Fruit fly (Drosophila melanogaster) whole organism, embryonic: ENCODE data around the gene CG13893.
A peak's percentile ranks its signal among the peaks of the same experiment; 100 is the strongest.

Experiments
- Aef1 ChIP-seq: fragments of 200-800 bp; sonication (Bioruptor generic); IDR thresholded peaks from 3 replicates; pipeline ENCODE4 v1.3.6; 2022; ENCODE audit warnings: missing biosample characterization, missing genetic modification characterization
- CG10321 ChIP-seq: fragments of 200-800 bp; sonication (Bioruptor generic); IDR thresholded peaks from 2 replicates; pipeline ENCODE4 v1.3.6; 2022; ENCODE audit warnings: missing biosample characterization, missing genetic modification characterization
- CG14441 ChIP-seq: fragments of 200-800 bp; sonication (Bioruptor generic); IDR thresholded peaks from 2 replicates; pipeline ENCODE4 v1.3.6; 2022; ENCODE audit warnings: missing biosample characterization, missing genetic modification characterization
- CG1529 ChIP-seq: fragments of 200-800 bp; sonication (Bioruptor generic); optimal IDR thresholded peaks from 3 replicates; lab custom pipeline; 2018; ENCODE audit warnings: missing biosample characterization, missing genetic modification characterization
- CG16815 ChIP-seq: fragments of 200-800 bp; sonication (Bioruptor generic); optimal IDR thresholded peaks from 3 replicates; lab custom pipeline; 2017; ENCODE audit warnings: missing biosample characterization, mild to moderate bottlenecking, missing genetic modification characterization
- CG17568 ChIP-seq: fragments of 200-800 bp; sonication (Bioruptor generic); optimal IDR thresholded peaks from 2 replicates; lab custom pipeline; 2018; ENCODE audit warnings: missing biosample characterization, mild to moderate bottlenecking, missing genetic modification characterization, moderate library complexity
- CG18476 ChIP-seq: fragments of 200-800 bp; sonication (Bioruptor generic); optimal IDR thresholded peaks from 2 replicates; lab custom pipeline; 2016; ENCODE audit warnings: missing biosample characterization, mild to moderate bottlenecking, missing genetic modification characterization
- CG30431 ChIP-seq: fragments of 200-800 bp; sonication (Bioruptor generic); optimal IDR thresholded peaks from 2 replicates; lab custom pipeline; 2017; ENCODE audit warnings: missing biosample characterization, missing genetic modification characterization
- CG32532 ChIP-seq: fragments of 200-800 bp; sonication (Bioruptor generic); IDR thresholded peaks from 2 replicates; pipeline ENCODE4 v1.3.6; 2022; ENCODE audit warnings: missing biosample characterization, missing genetic modification characterization
- CG6272 ChIP-seq: fragments of 200-800 bp; sonication (Bioruptor generic); IDR thresholded peaks from 2 replicates; pipeline ENCODE4 v1.3.6; 2022; ENCODE audit warnings: missing biosample characterization, missing genetic modification characterization
- CG6765 ChIP-seq: fragments of 200-800 bp; sonication (Bioruptor generic); optimal IDR thresholded peaks from 3 replicates; lab custom pipeline; 2017; ENCODE audit warnings: missing biosample characterization, mild to moderate bottlenecking, missing genetic modification characterization
- CG7357 ChIP-seq: fragments of 200-800 bp; sonication (Bioruptor generic); IDR thresholded peaks from 3 replicates; pipeline ENCODE4 v1.3.6; 2022; ENCODE audit warnings: missing biosample characterization, missing genetic modification characterization
- CG8290 ChIP-seq, 3 experiments: fragments of 200-800 bp; sonication (Bioruptor generic); optimal IDR thresholded peaks; 2 replicates each; lab custom pipeline; 2016 to 2019; ENCODE audit warnings: missing biosample characterization in 3 of 3, missing genetic modification characterization in 3 of 3, mild to moderate bottlenecking in 2 of 3, moderate library complexity in 1 of 3
- CG9797 ChIP-seq: fragments of 200-800 bp; sonication (Bioruptor generic); optimal IDR thresholded peaks from 3 replicates; lab custom pipeline; 2018; ENCODE audit warnings: missing biosample characterization, mild to moderate bottlenecking, missing genetic modification characterization
- CG9817 ChIP-seq: fragments of 200-800 bp; sonication (Bioruptor generic); optimal IDR thresholded peaks from 2 replicates; lab custom pipeline; 2018; ENCODE audit warnings: missing biosample characterization, mild to moderate bottlenecking, missing genetic modification characterization, moderate library complexity
- CoRest ChIP-seq: fragments of 200-800 bp; sonication (Bioruptor generic); optimal IDR thresholded peaks from 3 replicates; lab custom pipeline; 2018; ENCODE audit warnings: missing biosample characterization, mild to moderate bottlenecking, missing genetic modification characterization, moderate library complexity
- Deaf1 ChIP-seq: fragments of 200-800 bp; optimal IDR thresholded peaks from 3 replicates; lab custom pipeline; 2019; ENCODE audit warnings: missing biosample characterization, mild to moderate bottlenecking, missing genetic modification characterization, moderate library complexity
- HLHmδ ChIP-seq: fragments of 200-800 bp; sonication (Bioruptor generic); optimal IDR thresholded peaks from 2 replicates; lab custom pipeline; 2018; ENCODE audit warnings: missing biosample characterization, mild to moderate bottlenecking, missing genetic modification characterization, moderate library complexity
- HmgD ChIP-seq: fragments of 200-800 bp; sonication (Bioruptor generic); optimal IDR thresholded peaks from 3 replicates; lab custom pipeline; 2016; ENCODE audit warnings: missing biosample characterization, missing genetic modification characterization
- Hr51 ChIP-seq, 2 experiments: fragments of 200-800 bp; sonication (Bioruptor generic); optimal IDR thresholded peaks; 2 replicates in 1 of 2; 3 replicates in 1 of 2; lab custom pipeline; 2016 to 2018; ENCODE audit warnings: missing biosample characterization in 2 of 2, missing genetic modification characterization in 2 of 2, mild to moderate bottlenecking in 1 of 2, moderate library complexity in 1 of 2
- Myb ChIP-seq: fragments of 200-800 bp; sonication (Bioruptor generic); optimal IDR thresholded peaks from 2 replicates; lab custom pipeline; 2016; ENCODE audit warnings: missing biosample characterization, missing genetic modification characterization
- NFAT ChIP-seq: fragments of 200-800 bp; sonication (Bioruptor generic); IDR thresholded peaks from 2 replicates; pipeline ENCODE4 v1.3.6; 2022; ENCODE audit warnings: missing biosample characterization, missing genetic modification characterization
- Oaz ChIP-seq: fragments of 200-800 bp; sonication (Bioruptor generic); IDR thresholded peaks from 2 replicates; pipeline ENCODE4 v1.3.6; 2022; ENCODE audit warnings: missing biosample characterization, missing genetic modification characterization
- Ravus ChIP-seq: fragments of 200-800 bp; sonication (Bioruptor generic); IDR thresholded peaks from 2 replicates; pipeline ENCODE4 v1.3.6; 2022; ENCODE audit warnings: missing biosample characterization, missing genetic modification characterization
- Sry-δ ChIP-seq: fragments of 200-800 bp; sonication (Bioruptor generic); optimal IDR thresholded peaks from 2 replicates; lab custom pipeline; 2016; ENCODE audit warnings: missing biosample characterization, missing genetic modification characterization
- Trl ChIP-seq, 3 experiments: fragments of >200 bp in 2 of 3; fragments of 200-800 bp in 1 of 3; sonication (Bioruptor generic) in 1 of 3; optimal IDR thresholded peaks; 2 replicates in 1 of 3; 3 replicates in 2 of 3; lab custom pipeline; 2016 to 2017; ENCODE audit warnings: missing biosample characterization in 1 of 3, missing genetic modification characterization in 1 of 3
- Vsx1 ChIP-seq: fragments of 200-800 bp; sonication (Bioruptor generic); optimal IDR thresholded peaks from 2 replicates; lab custom pipeline; 2017; ENCODE audit warnings: missing biosample characterization, mild to moderate bottlenecking, missing genetic modification characterization, missing genetic modification reagents
- abd-A ChIP-seq: fragments of 200-800 bp; sonication (Bioruptor generic); optimal IDR thresholded peaks from 3 replicates; lab custom pipeline; 2019; ENCODE audit warnings: missing biosample characterization, mild to moderate bottlenecking, missing genetic modification characterization, moderate library complexity
- bowl ChIP-seq: fragments of 200-800 bp; sonication (Bioruptor generic); IDR thresholded peaks from 2 replicates; pipeline ENCODE4 v1.3.6; 2022; ENCODE audit warnings: missing biosample characterization, missing genetic modification characterization
- caup ChIP-seq: fragments of 200-800 bp; sonication (Bioruptor generic); optimal IDR thresholded peaks from 3 replicates; lab custom pipeline; 2017; ENCODE audit warnings: missing biosample characterization, mild to moderate bottlenecking, missing genetic modification characterization, moderate library complexity; ENCODE audit not compliant: severe bottlenecking
- da ChIP-seq: fragments of 200-800 bp; sonication (Bioruptor generic); optimal IDR thresholded peaks from 2 replicates; lab custom pipeline; 2016; ENCODE audit warnings: missing biosample characterization, missing genetic modification characterization
- danr ChIP-seq: fragments of 200-800 bp; sonication (Bioruptor generic); IDR thresholded peaks from 2 replicates; pipeline ENCODE4 v1.3.6; 2022; ENCODE audit warnings: missing biosample characterization, missing genetic modification characterization
- eyg ChIP-seq: fragments of 200-800 bp; sonication (Bioruptor generic); optimal IDR thresholded peaks from 3 replicates; lab custom pipeline; 2016; ENCODE audit warnings: missing biosample characterization, missing genetic modification characterization
- gce ChIP-seq: fragments of 200-800 bp; sonication (Bioruptor generic); IDR thresholded peaks from 3 replicates; pipeline ENCODE4 v1.3.6; 2022; ENCODE audit warnings: missing biosample characterization, missing genetic modification characterization
- gsb ChIP-seq: fragments of 200-800 bp; sonication (Bioruptor generic); IDR thresholded peaks from 2 replicates; pipeline ENCODE4 v1.3.6; 2022; ENCODE audit warnings: missing biosample characterization, missing genetic modification characterization
- hkb ChIP-seq, 2 experiments: fragments of 200-800 bp in 1 of 2; fragments of >200 bp in 1 of 2; sonication (Bioruptor generic) in 1 of 2; IDR thresholded peaks in 1 of 2; optimal IDR thresholded peaks in 1 of 2; 2 replicates each; pipeline versions ENCODE4 v1.3.6 to Lab custom; 2017 to 2022; ENCODE audit warnings: missing biosample characterization in 1 of 2, missing genetic modification characterization in 1 of 2
- lab ChIP-seq: fragments of 200-800 bp; sonication (Bioruptor generic); optimal IDR thresholded peaks from 3 replicates; lab custom pipeline; 2017; ENCODE audit warnings: missing biosample characterization, missing genetic modification characterization, mild to moderate bottlenecking, moderate library complexity, missing genetic modification reagents
- lilli ChIP-seq: fragments of 200-800 bp; sonication (Bioruptor generic); optimal IDR thresholded peaks from 3 replicates; lab custom pipeline; 2016; ENCODE audit warnings: missing biosample characterization, missing genetic modification characterization
- pan ChIP-seq, 4 experiments: fragments of >200 bp in 3 of 4; fragments of 200-800 bp in 1 of 4; sonication (Bioruptor generic) in 1 of 4; optimal IDR thresholded peaks in 3 of 4; IDR thresholded peaks in 1 of 4; 2 replicates each; pipeline versions ENCODE4 v1.3.6 to Lab custom; 2017 to 2022; ENCODE audit warnings: missing biosample characterization in 2 of 4, missing genetic modification characterization in 2 of 4, mixed read lengths in 1 of 4
- peb ChIP-seq: fragments of 200-800 bp; sonication (Bioruptor generic); IDR thresholded peaks from 2 replicates; pipeline ENCODE4 v1.3.6; 2022; ENCODE audit warnings: missing biosample characterization, missing genetic modification characterization
- rib ChIP-seq: fragments of 200-800 bp; sonication (Bioruptor generic); IDR thresholded peaks from 2 replicates; pipeline ENCODE4 v1.3.6; 2022; ENCODE audit warnings: missing biosample characterization, missing genetic modification characterization
- salm ChIP-seq: fragments of 200-800 bp; sonication (Bioruptor generic); optimal IDR thresholded peaks from 2 replicates; lab custom pipeline; 2018; ENCODE audit warnings: missing biosample characterization, mild to moderate bottlenecking, missing genetic modification characterization
- ssp ChIP-seq: fragments of 200-800 bp; sonication (Bioruptor generic); IDR thresholded peaks from 2 replicates; pipeline ENCODE4 v1.3.6; 2022; ENCODE audit warnings: missing biosample characterization, missing genetic modification characterization
- trh ChIP-seq: fragments of 200-800 bp; sonication (Bioruptor generic); optimal IDR thresholded peaks from 2 replicates; lab custom pipeline; 2016; ENCODE audit warnings: missing biosample characterization, missing genetic modification characterization
- wor ChIP-seq: fragments of 200-800 bp; sonication (Bioruptor generic); IDR thresholded peaks from 2 replicates; pipeline ENCODE4 v1.3.6; 2022; ENCODE audit warnings: missing biosample characterization, missing genetic modification characterization

Gene CG13893

DNA sequence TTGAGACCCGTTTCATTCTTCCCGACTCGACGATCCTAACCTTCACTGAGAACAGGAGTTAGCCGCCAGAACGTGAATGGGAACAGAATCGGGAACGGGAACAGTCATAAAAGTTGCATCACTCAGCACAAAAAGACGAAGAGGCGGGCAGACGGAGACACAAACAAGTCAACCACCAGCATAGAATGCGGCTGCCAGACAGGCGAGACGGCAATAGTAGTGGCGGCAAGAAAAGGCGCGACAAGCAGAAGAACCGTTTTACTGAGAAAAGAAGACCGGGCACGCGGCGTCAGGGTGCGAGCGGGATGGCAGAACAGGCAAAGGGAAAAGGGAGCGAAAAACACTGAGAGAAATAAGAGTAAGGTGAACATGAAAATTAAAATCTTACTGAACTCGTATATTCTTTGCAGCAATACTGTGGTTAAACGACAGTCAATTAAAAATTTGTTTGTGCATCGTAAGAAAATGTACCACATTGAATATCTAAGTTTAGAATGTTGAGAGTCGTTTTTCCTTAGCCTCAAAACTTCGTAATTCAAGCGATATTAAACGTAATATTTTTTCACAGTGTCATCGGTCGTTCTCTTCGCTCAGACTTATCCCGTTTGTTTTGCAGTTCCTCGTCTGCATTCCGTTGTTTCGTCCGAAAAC is 36.6 kb upstream of the CG13893 start (continued):
- peak; percentile 62 for TF ChIP-seq rib (GFP tag; lab: Robert Waterston, UW)
- TF ChIP-seq CG6272 (GFP tag; lab: Robert Waterston, UW): peak; percentile 32; the same call in 1 of the 2 replicates
- TF ChIP-seq CoRest (tag; lab: Kevin White, UChicago): peak; percentile 88
- TF ChIP-seq NFAT: 0 out of 2 replicates have a peak, but pooled peaks have one; percentile 15
- TF ChIP-seq salm (tag; lab: Kevin White, UChicago): peak; percentile 70
- peak; percentile 47; the same call in 1 of the 2 replicates for TF ChIP-seq bowl
- peak; percentile 57 for TF ChIP-seq HmgD (GFP tag; lab: Kevin White, UChicago)
- peak; percentile 67; the same call in 2 of the 3 replicates for TF ChIP-seq gce (GFP tag; lab: Robert Waterston, UW)
- no peak for TF ChIP-seq abd-A (tag; lab: Kevin White, UChicago)
- TF ChIP-seq Oaz (GFP tag; lab: Robert Waterston, UW): no peak
- TF ChIP-seq CG30431 (GFP tag; lab: Kevin White, UChicago): peak; percentile 89
- no peak for TF ChIP-seq HLHmδ (GFP tag; lab: Kevin White, UChicago)

DNA sequence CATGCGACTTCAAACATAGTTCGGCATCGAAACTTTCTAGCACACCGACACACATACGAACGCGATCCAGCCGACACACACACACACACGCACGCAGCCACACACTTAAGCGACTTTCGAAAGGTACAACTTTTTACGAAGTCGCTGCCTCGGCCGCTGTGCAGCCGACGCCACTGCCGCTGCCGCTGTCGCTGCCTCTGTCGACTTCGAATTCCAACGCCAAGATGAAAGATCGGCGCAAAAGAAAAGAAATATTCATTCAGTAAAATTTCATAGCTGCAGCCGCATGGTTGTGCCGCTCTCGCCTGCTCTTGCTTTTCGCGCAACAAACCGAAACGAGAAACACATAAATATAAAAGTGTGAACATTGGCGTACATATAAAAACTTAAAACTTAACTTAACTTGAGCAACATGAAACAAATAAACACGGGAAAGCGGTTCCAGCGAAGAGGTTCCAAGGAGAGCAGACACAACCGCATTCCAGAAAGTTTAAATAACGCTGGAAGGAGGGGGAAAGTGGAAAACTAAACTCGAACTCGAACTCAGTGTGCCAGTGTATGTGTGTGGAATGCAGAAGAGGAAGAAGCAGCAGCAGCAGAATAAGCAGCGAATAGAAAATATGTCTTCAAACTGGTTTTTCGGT is 35.8 kb upstream of the CG13893 start:
- TF ChIP-seq lilli (GFP tag; lab: Kevin White, UChicago) (peak; percentile 49), da (GFP tag; lab: Kevin White, UChicago) (no peak), CG17568 (peak; percentile 30), Aef1 (no peak), danr (GFP tag; lab: Robert Waterston, UW) (no peak), Deaf1 (peak; percentile 62), CG30431 (GFP tag; lab: Kevin White, UChicago) (no peak), CG7357 (GFP tag; lab: Robert Waterston, UW) (no peak), eyg (peak; percentile 21), CG18476 (GFP tag; lab: Kevin White, UChicago) (no peak), CG1529 (GFP tag; lab: Kevin White, UChicago) (peak; percentile 97), Myb (GFP tag; lab: Kevin White, UChicago) (no peak), CG10321 (GFP tag; lab: Robert Waterston, UW) (no peak), CG32532 (GFP tag; lab: Robert Waterston, UW) (peak; percentile 28; the same call in 1 of the 2 replicates), Trl (optimal IDR thresholded peaks at IDR 0.05; lab: Kevin White, UChicago) (no peak), Trl (GFP tag; optimal IDR thresholded peaks at IDR 0.05; lab: Kevin White, UChicago) (peak; percentile 9), CG16815 (GFP tag; lab: Kevin White, UChicago) (no peak), CG9797 (GFP tag; lab: Kevin White, UChicago) (no peak), CG9817 (tag; lab: Kevin White, UChicago) (no peak), wor (GFP tag; lab: Robert Waterston, UW) (no peak), trh (GFP tag; lab: Kevin White, UChicago) (no peak), Hr51 (GFP tag; optimal IDR thresholded peaks at IDR 0.05; lab: Kevin White, UChicago) (no peak), CG14441 (peak; percentile 10; the same call in 1 of the 2 replicates), lab (GFP tag; lab: Kevin White, UChicago) (no peak), ssp (GFP tag; lab: Robert Waterston, UW) (no peak), Vsx1 (peak; percentile 35), hkb (optimal IDR thresholded peaks at IDR 0.05; lab: Kevin White, UChicago) (no peak), hkb (GFP tag; IDR thresholded peaks at IDR 0.05; lab: Robert Waterston, UW) (peak; percentile 36; the same call in 1 of the 2 replicates), peb (GFP tag; lab: Robert Waterston, UW) (no peak), caup (GFP tag; lab: Kevin White, UChicago) (no peak), Ravus (GFP tag; lab: Robert Waterston, UW) (no peak), gsb (GFP tag; lab: Robert Waterston, UW) (no peak), pan (optimal IDR thresholded peaks at IDR 0.05; lab: Kevin White, UChicago) (no peak), pan (GFP tag; optimal IDR thresholded peaks at IDR 0.05 in 1 of 2, IDR thresholded peaks at IDR 0.05 in 1 of 2) (peak in 1 of 2 experiments; percentile 15), CG8290 (GFP tag; optimal IDR thresholded peaks at IDR 0.05; lab: Kevin White, UChicago) (no peak), CG8290 (tag; optimal IDR thresholded peaks at IDR 0.05; lab: Kevin White, UChicago) (peak in 1 of 2 experiments; percentile 28), CG6765 (GFP tag; lab: Kevin White, UChicago) (no peak), Sry-δ (no peak)
